Fruit fly (Drosophila melanogaster): ENCODE measurements around the gene dop.

Gene dop

DNA sequence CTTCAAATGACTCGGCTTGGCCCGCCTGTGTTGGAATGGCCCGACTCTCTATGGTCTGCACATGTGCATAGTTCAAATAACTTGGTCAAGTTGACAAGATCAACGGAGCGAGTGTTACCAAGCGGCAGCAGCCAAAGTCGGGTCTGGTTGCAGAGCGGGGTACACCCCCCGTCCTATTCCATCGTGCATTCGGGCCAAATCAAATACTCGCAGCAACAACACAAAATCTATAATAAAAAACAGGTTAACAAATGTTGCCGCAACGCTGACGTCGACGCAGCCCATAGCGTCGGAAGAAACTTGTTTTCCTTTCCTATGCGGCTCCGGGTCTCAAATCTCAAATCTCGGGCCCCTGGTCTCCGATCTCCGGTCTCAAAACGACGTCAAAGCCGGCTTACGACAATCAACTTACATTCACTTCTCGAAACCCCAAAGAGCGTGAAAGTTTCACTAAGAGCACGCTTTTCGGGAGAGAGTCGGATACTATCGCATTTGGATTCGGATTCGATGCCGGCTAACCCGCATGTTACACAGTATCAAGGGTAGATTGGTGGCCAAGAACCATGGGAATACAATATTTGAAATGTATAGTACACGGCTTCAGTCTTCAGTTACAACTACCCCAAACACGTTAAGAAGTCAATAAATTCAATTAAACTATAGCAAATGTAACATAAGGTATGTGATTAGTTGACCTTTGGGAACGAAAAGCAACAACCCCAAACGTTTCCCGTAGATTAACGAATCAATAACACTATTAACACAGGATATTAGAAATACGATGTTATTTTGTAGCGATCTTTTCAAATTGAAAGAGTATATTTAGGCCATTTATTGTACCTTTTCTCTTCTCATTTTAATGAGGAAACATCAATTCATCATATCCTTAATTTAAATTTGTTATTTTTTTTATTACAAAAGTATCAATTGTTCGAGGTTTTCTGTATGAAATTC, 31.3 kb upstream of the dop start (continued):
- no peak for TF ChIP-seq Neu2 (GFP tag; optimal IDR thresholded peaks at IDR 0.05; ENCODE audit: borderline replicate concordance)
- TF ChIP-seq CG32532 (GFP tag; IDR thresholded peaks at IDR 0.05) = peak; percentile 35; the same call in 1 of the 2 replicates
- TF ChIP-seq abd-A (tag; optimal IDR thresholded peaks at IDR 0.05) = peak; percentile 28
- TF ChIP-seq CG11247 (GFP tag; IDR thresholded peaks at IDR 0.05) = no peak
- TF ChIP-seq CG6654 (GFP tag; optimal IDR thresholded peaks at IDR 0.05) = peak; percentile 30
- no peak for TF ChIP-seq CG12299 (tag; optimal IDR thresholded peaks at IDR 0.05)
- no peak for TF ChIP-seq CG10959 (GFP tag; IDR thresholded peaks at IDR 0.05)
- TF ChIP-seq CG34422 (GFP tag; IDR thresholded peaks at IDR 0.05) = peak; percentile 67
- no peak for TF ChIP-seq disco-r (GFP tag; optimal IDR thresholded peaks at IDR 0.05)
- TF ChIP-seq kah (GFP tag; optimal IDR thresholded peaks at IDR 0.05) = no peak
- TF ChIP-seq fu2 (GFP tag; optimal IDR thresholded peaks at IDR 0.05) = peak; percentile 16
- TF ChIP-seq chm (GFP tag; IDR thresholded peaks at IDR 0.05) = no peak
- TF ChIP-seq HHEX (GFP tag; optimal IDR thresholded peaks at IDR 0.05) = peak; percentile 32
- TF ChIP-seq tup (GFP tag; optimal IDR thresholded peaks at IDR 0.05) = no peak
- TF ChIP-seq Oaz (GFP tag; IDR thresholded peaks at IDR 0.05) = no peak
- TF ChIP-seq sqz (GFP tag; optimal IDR thresholded peaks at IDR 0.05) = peak; percentile 69
- peak; percentile 48 for TF ChIP-seq gro (GFP tag; optimal IDR thresholded peaks at IDR 0.05)
- peak; percentile 52 for TF ChIP-seq CG9609 (GFP tag; optimal IDR thresholded peaks at IDR 0.05)
- TF ChIP-seq Dip3 (GFP tag; optimal IDR thresholded peaks at IDR 0.05) = peak; percentile 56
- peak; percentile 27 for TF ChIP-seq CG6854 (GFP tag; optimal IDR thresholded peaks at IDR 0.05)
- no peak for TF ChIP-seq rib (GFP tag; IDR thresholded peaks at IDR 0.05)
- no peak for TF ChIP-seq otp (GFP tag; IDR thresholded peaks at IDR 0.05)
- TF ChIP-seq CG10654 (GFP tag; optimal IDR thresholded peaks at IDR 0.05) = peak; percentile 15
- peak; percentile 38 for TF ChIP-seq CG3407 (GFP tag; optimal IDR thresholded peaks at IDR 0.05)
- no peak for TF ChIP-seq toy (GFP tag; IDR thresholded peaks at IDR 0.05)
- peak; percentile 59 for TF ChIP-seq zfh2 (GFP tag; optimal IDR thresholded peaks at IDR 0.05)
- no peak for TF ChIP-seq prd (optimal IDR thresholded peaks at IDR 0.05)
- peak; percentile 58 for TF ChIP-seq prd (GFP tag; IDR thresholded peaks at IDR 0.05)
- TF ChIP-seq Lhr (GFP tag; optimal IDR thresholded peaks at IDR 0.05) = peak; percentile 26
- no peak for TF ChIP-seq CG2129 (GFP tag; IDR thresholded peaks at IDR 0.05; ENCODE audit: partially characterized antibody)
- peak; percentile 52 for TF ChIP-seq chn (GFP tag; optimal IDR thresholded peaks at IDR 0.05)
- TF ChIP-seq NC2β (GFP tag; optimal IDR thresholded peaks at IDR 0.05) = peak; percentile 31
- TF ChIP-seq pzg (GFP tag; optimal IDR thresholded peaks at IDR 0.05) = no peak
- no peak for TF ChIP-seq CG16779 (GFP tag; IDR thresholded peaks at IDR 0.05)
- TF ChIP-seq CG2875 (GFP tag; optimal IDR thresholded peaks at IDR 0.05) = no peak
- peak; percentile 12 for TF ChIP-seq Sry-β (GFP tag; optimal IDR thresholded peaks at IDR 0.05)
- peak; percentile 62 for TF ChIP-seq mam (GFP tag; optimal IDR thresholded peaks at IDR 0.05)
- peak; percentile 28; the same call in 1 of the 2 replicates for TF ChIP-seq Drgx (GFP tag; IDR thresholded peaks at IDR 0.05)
- TF ChIP-seq Vsx1 (GFP tag; optimal IDR thresholded peaks at IDR 0.05) = peak; percentile 48
- TF ChIP-seq CG4707 (GFP tag; optimal IDR thresholded peaks at IDR 0.05) = no peak
- TF ChIP-seq tx (GFP tag; optimal IDR thresholded peaks at IDR 0.05) = peak; percentile 9
- no peak for TF ChIP-seq ftz-f1 (GFP tag; optimal IDR thresholded peaks at IDR 0.05)
- peak; percentile 13 for TF ChIP-seq CG12219 (GFP tag; optimal IDR thresholded peaks at IDR 0.05)
- TF ChIP-seq Hr3 (GFP tag; optimal IDR thresholded peaks at IDR 0.05) = peak; percentile 65
- no peak for TF ChIP-seq cas (GFP tag; IDR thresholded peaks at IDR 0.05)
- peak; percentile 85 for TF ChIP-seq CG18262 (tag; optimal IDR thresholded peaks at IDR 0.05)
- no peak for TF ChIP-seq CG6791 (GFP tag; IDR thresholded peaks at IDR 0.05; ENCODE audit: partially characterized antibody)
- peak; percentile 31; the same call in 1 of the 3 replicates for TF ChIP-seq CG34224 (GFP tag; IDR thresholded peaks at IDR 0.05; ENCODE audit: partially characterized antibody)
- TF ChIP-seq CG8765 (GFP tag; IDR thresholded peaks at IDR 0.05) = no peak

All from whole organism, embryonic.